Worm (Caenorhabditis elegans) whole organism, L1 larva: ENCODE results near the gene Y57G11C.1142.

ENCODE experiments used
- C04F5.9 ChIP-seq: sonication (generic microtip); optimal IDR thresholded peaks from 2 replicates; lab custom pipeline; 2016; ENCODE audit warnings: missing genetic modification characterization, missing compliant biosample characterization
- C34B4.2 ChIP-seq: sonication (generic microtip); optimal IDR thresholded peaks from 2 replicates; lab custom pipeline; 2017; ENCODE audit warnings: mild to moderate bottlenecking, missing genetic modification characterization, missing compliant biosample characterization
- Y116A8C.19 ChIP-seq: sonication (generic microtip); optimal IDR thresholded peaks from 2 replicates; lab custom pipeline; 2016; ENCODE audit warnings: missing compliant biosample characterization, missing genetic modification characterization, borderline replicate concordance
- ama-1 ChIP-seq: fragments of 150-350 bp; optimal IDR thresholded peaks from 2 replicates; lab custom pipeline; 2014
- blmp-1 ChIP-seq: fragments of 150-350 bp; optimal IDR thresholded peaks from 2 replicates; lab custom pipeline; 2014; ENCODE audit warnings: missing biosample characterization, missing genetic modification characterization
- ceh-63 ChIP-seq: fragments of 200-800 bp; sonication (Bioruptor generic); optimal IDR thresholded peaks from 2 replicates; lab custom pipeline; 2018; ENCODE audit warnings: mild to moderate bottlenecking, missing genetic modification characterization, missing compliant biosample characterization
- ceh-8 ChIP-seq: fragments of 200-800 bp; sonication (Bioruptor generic); optimal IDR thresholded peaks from 2 replicates; lab custom pipeline; 2018; ENCODE audit warnings: mild to moderate bottlenecking, missing genetic modification characterization, moderate library complexity, missing compliant biosample characterization
- dpl-1 ChIP-seq, 3 experiments: fragments of 150-350 bp in 2 of 3; sonication (generic microtip) in 1 of 3; optimal IDR thresholded peaks; 2 replicates each; lab custom pipeline; 2014 to 2017; ENCODE audit warnings: missing biosample characterization in 3 of 3, missing genetic modification characterization in 3 of 3, missing genetic modification reagents in 3 of 3
- efl-1 ChIP-seq, 4 experiments: fragments of 150-350 bp; optimal IDR thresholded peaks in 3 of 4; peaks in 1 of 4; 1 replicate in 1 of 4; 2 replicates in 3 of 4; lab custom pipeline; 2014; ENCODE audit warnings: missing biosample characterization in 2 of 4, missing genetic modification characterization in 2 of 4, missing genetic modification reagents in 2 of 4
- egl-13 ChIP-seq: sonication (generic microtip); optimal IDR thresholded peaks from 2 replicates; lab custom pipeline; 2016; ENCODE audit warnings: missing genotype, missing genetic modification reagents, missing genetic modification characterization, missing compliant biosample characterization
- fos-1 ChIP-seq: fragments of 150-350 bp; optimal IDR thresholded peaks from 2 replicates; lab custom pipeline; 2014; ENCODE audit warnings: missing biosample characterization, missing genetic modification characterization
- grh-1 ChIP-seq: fragments of 200-800 bp; sonication (Bioruptor generic); IDR thresholded peaks from 2 replicates; pipeline ENCODE4 v1.3.6; 2022; ENCODE audit warnings: missing genetic modification reagents, missing genetic modification characterization, missing compliant biosample characterization
- hlh-17 ChIP-seq: fragments of 200-800 bp; sonication (Bioruptor generic); optimal IDR thresholded peaks from 2 replicates; lab custom pipeline; 2018; ENCODE audit warnings: missing genetic modification characterization, mild to moderate bottlenecking, missing compliant biosample characterization, moderate library complexity, borderline replicate concordance
- hpl-2 ChIP-seq: fragments of 150-350 bp; optimal IDR thresholded peaks from 2 replicates; lab custom pipeline; 2014; ENCODE audit warnings: missing biosample characterization, missing genetic modification reagents, missing genetic modification characterization
- lin-13 ChIP-seq: fragments of 150-350 bp; optimal IDR thresholded peaks from 2 replicates; lab custom pipeline; 2014; ENCODE audit warnings: missing biosample characterization, missing genetic modification reagents, missing genetic modification characterization
- lin-39 ChIP-seq: fragments of 150-350 bp; optimal IDR thresholded peaks from 2 replicates; lab custom pipeline; 2014; ENCODE audit warnings: missing biosample characterization, missing genetic modification reagents, missing genetic modification characterization
- lsy-2 ChIP-seq, 2 experiments: fragments of 150-350 bp; optimal IDR thresholded peaks; 2 replicates each; lab custom pipeline; 2014; ENCODE audit warnings: missing biosample characterization in 2 of 2, missing genetic modification characterization in 2 of 2
- mab-9 ChIP-seq: fragments of 200-800 bp; sonication (Bioruptor generic); IDR thresholded peaks from 2 replicates; pipeline ENCODE4 v1.3.6; 2022; ENCODE audit warnings: missing genetic modification reagents, missing genetic modification characterization, missing compliant biosample characterization
- mef-2 ChIP-seq: fragments of 150-350 bp; optimal IDR thresholded peaks from 2 replicates; lab custom pipeline; 2014; ENCODE audit warnings: missing biosample characterization, missing genetic modification characterization
- mep-1 ChIP-seq: fragments of 150-350 bp; optimal IDR thresholded peaks from 2 replicates; lab custom pipeline; 2014; ENCODE audit warnings: missing biosample characterization, missing genetic modification characterization
- nhr-11 ChIP-seq: fragments of 150-350 bp; optimal IDR thresholded peaks from 2 replicates; lab custom pipeline; 2014; ENCODE audit warnings: missing biosample characterization, missing genetic modification characterization
- nhr-12 ChIP-seq: sonication (generic microtip); optimal IDR thresholded peaks from 2 replicates; lab custom pipeline; 2017; ENCODE audit warnings: missing biosample characterization, missing genetic modification characterization
- nhr-20 ChIP-seq: sonication (generic microtip); optimal IDR thresholded peaks from 2 replicates; lab custom pipeline; 2016; ENCODE audit warnings: mild to moderate bottlenecking, missing genetic modification characterization, missing compliant biosample characterization
- nhr-237 ChIP-seq: fragments of 150-350 bp; optimal IDR thresholded peaks from 2 replicates; lab custom pipeline; 2014; ENCODE audit warnings: missing biosample characterization, missing genetic modification characterization
- nhr-76 ChIP-seq: sonication (generic microtip); optimal IDR thresholded peaks from 2 replicates; lab custom pipeline; 2017; ENCODE audit warnings: missing biosample characterization, missing genetic modification characterization
- nhr-77 ChIP-seq: fragments of 150-350 bp; optimal IDR thresholded peaks from 2 replicates; lab custom pipeline; 2014; ENCODE audit warnings: missing biosample characterization, missing genetic modification characterization
- nhr-84 ChIP-seq: sonication (generic microtip); optimal IDR thresholded peaks from 2 replicates; lab custom pipeline; 2017; ENCODE audit warnings: missing biosample characterization, missing genetic modification characterization
- nhr-85 ChIP-seq: sonication (generic microtip); peaks from one replicate; lab custom pipeline; 2016; ENCODE audit warnings: missing genetic modification characterization, inconsistent platforms, missing compliant biosample characterization
- pag-3 ChIP-seq: sonication (generic microtip); optimal IDR thresholded peaks from 2 replicates; lab custom pipeline; 2017; ENCODE audit warnings: missing genetic modification characterization, mild to moderate bottlenecking, missing compliant biosample characterization, antibody characterized with exemption, borderline replicate concordance; ENCODE audit not compliant: insufficient read depth
- pax-3 ChIP-seq: fragments of 200-800 bp; sonication (Bioruptor generic); optimal IDR thresholded peaks from 2 replicates; lab custom pipeline; 2018; ENCODE audit warnings: mild to moderate bottlenecking, missing genetic modification characterization, moderate library complexity, missing compliant biosample characterization
- rnt-1 ChIP-seq: sonication (generic microtip); optimal IDR thresholded peaks from 2 replicates; lab custom pipeline; 2016; ENCODE audit warnings: mild to moderate bottlenecking, missing genetic modification characterization, moderate library complexity, missing compliant biosample characterization
- skn-1 ChIP-seq: fragments of 150-350 bp; optimal IDR thresholded peaks from 2 replicates; lab custom pipeline; 2014; ENCODE audit warnings: missing biosample characterization, missing genetic modification characterization
- snpc-4 ChIP-seq: fragments of 150-350 bp; optimal IDR thresholded peaks from 2 replicates; lab custom pipeline; 2014; ENCODE audit warnings: missing biosample characterization, missing genetic modification characterization
- snu-23 ChIP-seq: sonication (generic microtip); optimal IDR thresholded peaks from 2 replicates; lab custom pipeline; 2016; ENCODE audit warnings: missing genetic modification characterization, missing compliant biosample characterization
- sox-4 ChIP-seq: sonication (generic microtip); optimal IDR thresholded peaks from 2 replicates; lab custom pipeline; 2016; ENCODE audit warnings: missing genetic modification characterization, missing compliant biosample characterization
- sptf-1 ChIP-seq: fragments of 150-350 bp; optimal IDR thresholded peaks from 2 replicates; lab custom pipeline; 2014; ENCODE audit warnings: missing biosample characterization, missing genetic modification characterization
- sup-37 ChIP-seq: fragments of 200-800 bp; sonication (Bioruptor generic); optimal IDR thresholded peaks from 2 replicates; lab custom pipeline; 2018; ENCODE audit warnings: mild to moderate bottlenecking, missing genetic modification characterization, missing compliant biosample characterization
- swsn-7 ChIP-seq: sonication (generic microtip); optimal IDR thresholded peaks from 2 replicates; lab custom pipeline; 2016; ENCODE audit warnings: missing genetic modification characterization, missing compliant biosample characterization
- tbx-2 ChIP-seq: sonication (generic microtip); optimal IDR thresholded peaks from 2 replicates; lab custom pipeline; 2016; ENCODE audit warnings: missing genetic modification characterization, missing compliant biosample characterization
- tlp-1 ChIP-seq: fragments of 150-350 bp; optimal IDR thresholded peaks from 2 replicates; lab custom pipeline; 2014; ENCODE audit warnings: missing biosample characterization, missing genetic modification characterization
- unc-130 ChIP-seq: fragments of 150-350 bp; optimal IDR thresholded peaks from 2 replicates; lab custom pipeline; 2017; ENCODE audit warnings: missing biosample characterization, missing genetic modification characterization, inconsistent platforms
- unc-30 ChIP-seq: sonication (generic microtip); optimal IDR thresholded peaks from 2 replicates; lab custom pipeline; 2017; ENCODE audit warnings: missing biosample characterization, missing genetic modification characterization
- unc-98 ChIP-seq: fragments of 200-800 bp; sonication (Bioruptor generic); IDR thresholded peaks from 2 replicates; pipeline ENCODE4 v1.3.6; 2022; ENCODE audit warnings: missing genetic modification characterization, missing compliant biosample characterization
- vab-15 ChIP-seq: sonication (generic microtip); optimal IDR thresholded peaks from 2 replicates; lab custom pipeline; 2017; ENCODE audit warnings: missing genotype, mild to moderate bottlenecking, missing genetic modification characterization, missing compliant biosample characterization
- xbp-1 ChIP-seq: sonication (generic microtip); optimal IDR thresholded peaks from 2 replicates; lab custom pipeline; 2016; ENCODE audit warnings: missing genetic modification characterization, missing compliant biosample characterization
- zip-4 ChIP-seq: fragments of 200-800 bp; sonication (Bioruptor generic); optimal IDR thresholded peaks from 2 replicates; lab custom pipeline; 2018; ENCODE audit warnings: mild to moderate bottlenecking, missing genetic modification characterization, moderate library complexity, missing compliant biosample characterization
- ztf-11 ChIP-seq, 2 experiments: sonication (generic microtip); optimal IDR thresholded peaks; 2 replicates each; lab custom pipeline; 2016 to 2017; ENCODE audit warnings: missing genetic modification characterization in 2 of 2, missing biosample characterization in 1 of 2, missing compliant biosample characterization in 1 of 2
- ztf-4 ChIP-seq: fragments of 150-350 bp; optimal IDR thresholded peaks from 2 replicates; lab custom pipeline; 2014; ENCODE audit warnings: missing biosample characterization, missing genetic modification characterization

Gene Y57G11C.1142

ce11 chrIV:14824878-14825352 lies 22.5 kb downstream of the Y57G11C.1142 start, which contains the start of gene sec-61.A (continued):
- TF ChIP-seq skn-1 (tag; lab: Kevin White, UChicago) (peak; percentile 42), nhr-11 (tag; lab: Kevin White, UChicago) (no peak), sup-37 (GFP tag; lab: Kevin White, UChicago) (peak; percentile 40), ceh-8 (GFP tag; lab: Kevin White, UChicago) (no peak), hlh-17 (GFP tag; lab: Kevin White, UChicago) (no peak), efl-1 (optimal IDR thresholded peaks at IDR 0.05; lab: Kevin White, UChicago) (peak; percentile 79 to 87), efl-1 (GFP tag; optimal IDR thresholded peaks at IDR 0.05 in 1 of 2; lab: Kevin White, UChicago) (peak; percentile 66 to 93), ceh-63 (GFP tag; lab: Kevin White, UChicago) (no peak), zip-4 (GFP tag; lab: Kevin White, UChicago) (peak; percentile 64), nhr-85 (tag; lab: Kevin White, UChicago) (peak; percentile 96), nhr-12 (tag; lab: Kevin White, UChicago) (no peak), Y116A8C.19 (tag; lab: Kevin White, UChicago) (no peak), xbp-1 (tag; lab: Kevin White, UChicago) (peak; percentile 93), C34B4.2 (tag; lab: Kevin White, UChicago) (peak; percentile 29), rnt-1 (tag; lab: Kevin White, UChicago) (peak; percentile 34), ztf-11 (tag; optimal IDR thresholded peaks at IDR 0.05; lab: Kevin White, UChicago) (peak in 1 of 2 experiments; percentile 65), nhr-77 (tag; lab: Kevin White, UChicago) (peak; percentile 86), grh-1 (GFP tag; lab: Robert Waterston, UW) (peak; percentile 82), lin-13 (GFP tag; lab: Kevin White, UChicago) (peak; percentile 60), snpc-4 (tag; lab: Kevin White, UChicago) (peak; percentile 51), sptf-1 (tag; lab: Kevin White, UChicago) (no peak), vab-15 (peak; percentile 34), nhr-84 (tag; lab: Kevin White, UChicago) (no peak), mef-2 (tag; lab: Kevin White, UChicago) (no peak), nhr-76 (tag; lab: Kevin White, UChicago) (no peak), pax-3 (tag; lab: Kevin White, UChicago) (peak; percentile 76), egl-13 (tag; lab: Kevin White, UChicago) (peak; percentile 63), fos-1 (tag; lab: Kevin White, UChicago) (peak; percentile 39), tbx-2 (tag; lab: Kevin White, UChicago) (peak; percentile 89), C04F5.9 (peak; percentile 62), dpl-1 (GFP tag; optimal IDR thresholded peaks at IDR 0.05; lab: Kevin White, UChicago) (peak; percentile 74 to 79 (median 78)), unc-30 (tag; lab: Kevin White, UChicago) (no peak), unc-130 (peak; percentile 2), tlp-1 (no peak), mep-1 (tag; lab: Kevin White, UChicago) (no peak), snu-23 (GFP tag; lab: Kevin White, UChicago) (peak; percentile 95)

- TF ChIP-seq blmp-1 (tag; lab: Kevin White, UChicago) (no peak), sup-37 (GFP tag; lab: Kevin White, UChicago) (no peak), unc-130 (no peak), lin-39 (no peak), hpl-2 (GFP tag; lab: Kevin White, UChicago) (no peak), nhr-237 (tag; lab: Kevin White, UChicago) (no peak), nhr-20 (no peak), swsn-7 (no peak), lsy-2 (tag; optimal IDR thresholded peaks at IDR 0.05; lab: Kevin White, UChicago) (no peak), mab-9 (GFP tag; lab: Robert Waterston, UW) (no peak), nhr-85 (tag; lab: Kevin White, UChicago) (no peak), dpl-1 (GFP tag; optimal IDR thresholded peaks at IDR 0.05; lab: Kevin White, UChicago) (no peak), pag-3 (tag; lab: Kevin White, UChicago) (no peak), ztf-4 (no peak), fos-1 (tag; lab: Kevin White, UChicago) (no peak), sox-4 (tag; lab: Kevin White, UChicago) (no peak), unc-98 (GFP tag; lab: Robert Waterston, UW) (no peak), ceh-63 (GFP tag; lab: Kevin White, UChicago) (no peak), ama-1 (lab: Kevin White, UChicago) (no peak)
Measured at ce11 chrIV:14825379-14825778, 23.0 kb downstream of the Y57G11C.1142 start, which contains the start of gene rps-18. Gene rps-18 (plus strand): TSS chrIV:14825679.
